Fruit fly (Drosophila melanogaster) whole organism: Measurements from ENCODE around the gene Wdr33.

Source experiments
- CG8478 ChIP-seq: fragments of >200 bp; optimal IDR thresholded peaks from 2 replicates; lab custom pipeline; 2018; ENCODE audit warnings: inconsistent platforms
- Dll ChIP-seq: fragments of >200 bp; optimal IDR thresholded peaks from 2 replicates; lab custom pipeline; 2017
- EcR ChIP-seq, 2 experiments: fragments of >200 bp; optimal IDR thresholded peaks; 2 replicates each; lab custom pipeline; 2017; ENCODE audit warnings: missing biosample characterization in 2 of 2, missing genetic modification characterization in 2 of 2, missing genetic modification reagents in 2 of 2
- pan ChIP-seq: fragments of >200 bp; optimal IDR thresholded peaks from 2 replicates; lab custom pipeline; 2017
- psq ChIP-seq: fragments of >200 bp; optimal IDR thresholded peaks from 2 replicates; lab custom pipeline; 2017
- usp ChIP-seq: fragments of >200 bp; optimal IDR thresholded peaks from 2 replicates; lab custom pipeline; 2017; ENCODE audit warnings: missing biosample characterization, missing genetic modification characterization, mixed read lengths

Wdr33 gene

DNA sequence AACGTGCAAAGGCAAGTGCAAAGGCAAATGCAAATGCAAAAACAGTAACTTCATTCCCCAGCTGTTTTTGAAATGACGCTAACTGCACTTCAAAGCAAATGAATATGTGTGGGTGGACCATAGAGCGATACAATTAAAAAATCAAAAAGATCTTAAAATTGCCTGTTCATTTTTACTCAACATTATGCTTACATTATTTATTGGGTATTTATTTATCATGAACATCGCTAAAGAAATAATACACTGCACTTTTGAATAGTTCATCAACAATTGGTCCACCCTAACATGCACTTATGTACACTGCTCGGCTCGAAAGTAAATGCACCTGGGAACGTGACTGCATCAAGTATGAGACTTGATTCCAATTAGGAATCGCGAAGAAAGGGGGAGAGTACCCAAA is 34.0 kb downstream of the Wdr33 start:
- TF ChIP-seq Dll (lab: Kevin White, UChicago) (no peak), CG8478 (lab: Kevin White, UChicago) (no peak), psq (no peak), usp (GFP tag; lab: Kevin White, UChicago) (no peak), pan (lab: Kevin White, UChicago) (no peak), EcR (GFP tag; optimal IDR thresholded peaks at IDR 0.05; lab: Kevin White, UChicago) (no peak)

DNA sequence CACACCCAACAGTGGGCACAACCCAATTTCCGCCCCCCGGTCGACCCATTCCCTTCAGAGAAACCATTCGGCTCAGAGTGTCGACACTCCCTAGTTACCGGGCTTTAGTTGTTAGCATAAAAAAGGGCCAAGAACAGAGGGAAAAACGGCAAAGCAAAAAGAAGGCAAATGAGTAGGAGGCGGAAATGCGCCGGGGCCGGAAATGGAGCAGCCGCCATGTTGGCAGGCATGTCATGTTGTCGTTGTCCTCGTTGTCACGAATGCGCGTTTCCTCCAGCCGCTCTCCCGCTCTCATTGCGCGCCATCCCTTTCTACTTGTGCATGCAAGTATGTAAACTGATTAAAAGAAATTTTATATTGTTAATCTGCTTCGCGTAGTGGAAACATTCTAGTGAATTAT is 35.9 kb downstream of the Wdr33 start:
- TF ChIP-seq usp (GFP tag; lab: Kevin White, UChicago) (no peak), Dll (lab: Kevin White, UChicago) (no peak), EcR (GFP tag; optimal IDR thresholded peaks at IDR 0.05; lab: Kevin White, UChicago) (no peak)

DNA sequence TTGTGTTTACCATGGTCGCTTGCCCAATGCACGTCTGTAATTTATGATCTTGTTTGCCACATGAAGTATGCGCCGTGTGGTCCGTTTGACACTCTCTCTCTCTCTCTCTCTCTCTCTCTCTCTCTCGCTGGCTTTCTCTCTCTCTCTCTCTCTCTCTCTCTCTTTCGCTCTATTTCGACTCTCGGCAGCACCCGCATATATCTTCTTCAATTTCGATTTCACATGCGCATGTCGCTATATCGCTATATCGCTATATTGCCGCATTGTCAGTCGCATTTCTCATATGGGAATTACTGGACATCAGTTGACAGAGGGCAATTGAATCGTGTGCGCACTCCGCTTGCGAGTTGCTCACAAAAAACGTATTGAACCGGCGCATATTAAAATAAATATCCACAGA is 40.7 kb downstream of the Wdr33 start:
- no peak for TF ChIP-seq EcR (GFP tag; optimal IDR thresholded peaks at IDR 0.05; lab: Kevin White, UChicago)
- TF ChIP-seq Dll (lab: Kevin White, UChicago) = peak; percentile 74

DNA sequence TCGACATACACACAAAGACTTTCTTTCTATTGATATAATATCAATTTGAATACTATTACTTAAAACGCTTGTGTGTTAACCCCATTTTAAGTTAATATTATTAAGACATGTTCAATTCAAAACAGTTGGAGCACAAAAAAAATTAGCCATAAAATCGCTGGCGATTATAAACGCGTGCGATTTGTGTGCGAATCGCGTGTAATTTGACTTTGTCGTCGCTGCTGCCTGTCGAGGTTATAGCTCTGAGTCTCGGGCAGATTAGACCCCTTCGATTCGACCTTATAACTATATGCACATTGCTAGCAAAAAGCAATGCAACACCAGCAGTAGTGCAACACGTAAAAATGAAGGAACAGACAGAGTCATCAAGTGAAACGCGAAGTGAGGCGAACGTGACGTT is 44.5 kb downstream of the Wdr33 start:
- TF ChIP-seq usp (GFP tag; lab: Kevin White, UChicago) (no peak), CG8478 (lab: Kevin White, UChicago) (no peak), Dll (lab: Kevin White, UChicago) (no peak), EcR (GFP tag; optimal IDR thresholded peaks at IDR 0.05; lab: Kevin White, UChicago) (no peak), psq (no peak), pan (lab: Kevin White, UChicago) (no peak)

DNA sequence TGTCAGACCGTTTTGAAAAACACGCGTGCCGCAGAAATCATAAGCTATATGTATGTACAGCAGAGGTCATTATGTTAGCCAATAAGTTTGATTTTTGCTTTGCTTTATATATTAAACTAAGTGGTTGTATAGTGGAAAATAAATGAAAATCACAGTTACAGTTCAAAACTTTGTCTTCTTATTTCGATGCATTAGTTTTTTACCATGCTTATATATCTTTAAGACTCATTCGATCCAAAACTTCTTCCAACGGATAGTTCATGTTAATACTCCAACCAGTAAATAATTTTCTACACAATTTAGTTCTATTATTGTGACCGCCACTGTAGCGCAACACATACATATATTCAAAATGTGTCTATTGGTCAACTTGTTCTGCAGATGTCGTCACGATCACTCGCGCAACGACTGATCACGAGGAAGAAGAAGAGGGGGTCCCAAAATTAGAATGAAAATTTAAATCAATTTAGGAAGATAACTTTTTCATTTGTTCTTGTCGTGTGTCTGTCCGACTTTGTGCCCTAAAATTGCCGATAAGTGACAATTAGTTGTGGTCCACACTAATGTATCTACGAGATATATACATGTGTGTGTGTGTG is 45.1 kb downstream of the Wdr33 start:
- TF ChIP-seq usp (GFP tag; lab: Kevin White, UChicago) = no peak
- no peak for TF ChIP-seq EcR (GFP tag; optimal IDR thresholded peaks at IDR 0.05; lab: Kevin White, UChicago)
- no peak for TF ChIP-seq Dll (lab: Kevin White, UChicago)
- no peak for TF ChIP-seq CG8478 (lab: Kevin White, UChicago)
- no peak for TF ChIP-seq pan (lab: Kevin White, UChicago)
- no peak for TF ChIP-seq psq
